Fruit fly (Drosophila melanogaster) whole organism, wandering third instar larva: ENCODE results near the gene CG13026.

Experiments used
- Abd-B ChIP-seq: fragments of >200 bp; optimal IDR thresholded peaks from 2 replicates; lab custom pipeline; 2017; ENCODE audit warnings: missing biosample characterization, missing genetic modification characterization
- CG32264 ChIP-seq: fragments of 200-800 bp; sonication (Bioruptor generic); optimal IDR thresholded peaks from 2 replicates; lab custom pipeline; 2016; ENCODE audit warnings: missing biosample characterization, missing genetic modification characterization
- CG9705 ChIP-seq: fragments of 200-800 bp; sonication (Bioruptor generic); optimal IDR thresholded peaks from 2 replicates; lab custom pipeline; 2018; ENCODE audit warnings: missing biosample characterization, mild to moderate bottlenecking, missing genetic modification characterization
- CrebA ChIP-seq: fragments of 200-800 bp; sonication (Bioruptor generic); optimal IDR thresholded peaks from 2 replicates; lab custom pipeline; 2016; ENCODE audit warnings: missing biosample characterization, mild to moderate bottlenecking, missing genetic modification characterization, borderline replicate concordance
- Dfd ChIP-seq: fragments of >200 bp; optimal IDR thresholded peaks from 2 replicates; lab custom pipeline; 2017; ENCODE audit warnings: missing biosample characterization, missing genetic modification characterization
- Dif ChIP-seq: fragments of 200-275, 200-300 bp; sonication (Bioruptor generic); optimal IDR thresholded peaks from 2 replicates; lab custom pipeline; 2018; ENCODE audit warnings: missing biosample characterization, missing genetic modification characterization; ENCODE audit not compliant: partially characterized antibody
- GATAd ChIP-seq: sonication (Bioruptor generic); optimal IDR thresholded peaks from 2 replicates; lab custom pipeline; 2016; ENCODE audit warnings: missing biosample characterization, missing genetic modification characterization
- HLH106 ChIP-seq: fragments of 200-800 bp; optimal IDR thresholded peaks from 3 replicates; lab custom pipeline; 2019; ENCODE audit warnings: missing biosample characterization, mild to moderate bottlenecking, missing genetic modification characterization, moderate library complexity
- Hnf4 ChIP-seq: fragments of 200-800 bp; sonication (Bioruptor generic); optimal IDR thresholded peaks from 2 replicates; lab custom pipeline; 2016; ENCODE audit warnings: missing biosample characterization, mild to moderate bottlenecking, missing genetic modification characterization
- Hr78 ChIP-seq: fragments of >200 bp; optimal IDR thresholded peaks from 2 replicates; lab custom pipeline; 2017; ENCODE audit warnings: missing biosample characterization, missing genetic modification characterization
- Hr83 ChIP-seq: fragments of 200-300 bp; sonication (Bioruptor generic); optimal IDR thresholded peaks from 2 replicates; lab custom pipeline; 2016; ENCODE audit warnings: missing biosample characterization, mild to moderate bottlenecking, missing genetic modification characterization, moderate library complexity; ENCODE audit not compliant: poor library complexity, severe bottlenecking
- Jra ChIP-seq: sonication (Bioruptor generic); optimal IDR thresholded peaks from 2 replicates; lab custom pipeline; 2016; ENCODE audit warnings: missing biosample characterization, missing genetic modification characterization
- Mio ChIP-seq: sonication (Bioruptor generic); optimal IDR thresholded peaks from 2 replicates; lab custom pipeline; 2016; ENCODE audit warnings: missing biosample characterization, missing genetic modification characterization
- Myc ChIP-seq: fragments of >200 bp; optimal IDR thresholded peaks from 2 replicates; lab custom pipeline; 2017
- N ChIP-seq: fragments of >200 bp; optimal IDR thresholded peaks from 2 replicates; lab custom pipeline; 2018; ENCODE audit warnings: missing biosample characterization, missing external identifiers, missing genetic modification characterization
- OdsH ChIP-seq: fragments of 200-800 bp; sonication (Bioruptor generic); optimal IDR thresholded peaks from 2 replicates; lab custom pipeline; 2016; ENCODE audit warnings: missing biosample characterization, mild to moderate bottlenecking, missing genetic modification characterization
- Rel ChIP-seq, 2 experiments: fragments of 200-800 bp; sonication (Bioruptor generic) in 1 of 2; optimal IDR thresholded peaks; 2 replicates in 1 of 2; 3 replicates in 1 of 2; lab custom pipeline; 2016 to 2019; ENCODE audit warnings: mild to moderate bottlenecking in 2 of 2, missing biosample characterization in 2 of 2, missing genetic modification characterization in 2 of 2, moderate library complexity in 1 of 2
- Sp1 ChIP-seq: fragments of 200-800 bp; sonication (Bioruptor generic); optimal IDR thresholded peaks from 3 replicates; lab custom pipeline; 2019; ENCODE audit warnings: missing biosample characterization, mild to moderate bottlenecking, missing genetic modification characterization, moderate library complexity
- Vsx2 ChIP-seq: fragments of 200-300, 225-300 bp; sonication (Bioruptor generic); optimal IDR thresholded peaks from 2 replicates; lab custom pipeline; 2018; ENCODE audit warnings: missing biosample characterization, missing genetic modification characterization; ENCODE audit not compliant: partially characterized antibody
- br ChIP-seq: fragments of 200-800 bp; sonication (Bioruptor generic); optimal IDR thresholded peaks from 2 replicates; lab custom pipeline; 2016; ENCODE audit warnings: missing biosample characterization, missing genetic modification characterization
- brk ChIP-seq: fragments of 200-800 bp; sonication (Bioruptor generic); optimal IDR thresholded peaks from 2 replicates; lab custom pipeline; 2016; ENCODE audit warnings: missing biosample characterization, mild to moderate bottlenecking, missing genetic modification characterization
- dl ChIP-seq, 2 experiments: fragments of 175-275, 200-275 bp in 1 of 2; fragments of 200-275 bp in 1 of 2; sonication (Bioruptor generic); optimal IDR thresholded peaks; lab custom pipeline; 2018; ENCODE audit warnings: mild to moderate bottlenecking in 2 of 2, missing biosample characterization in 2 of 2, missing genetic modification characterization in 2 of 2, moderate library complexity in 2 of 2; ENCODE audit not compliant: partially characterized antibody in 2 of 2, insufficient read depth in 1 of 2
- dmrt93B ChIP-seq: fragments of 200-800 bp; sonication (Bioruptor generic); optimal IDR thresholded peaks from 2 replicates; lab custom pipeline; 2018; ENCODE audit warnings: missing biosample characterization, mild to moderate bottlenecking, missing genetic modification characterization
- dsf ChIP-seq: sonication (Bioruptor generic); optimal IDR thresholded peaks from 2 replicates; lab custom pipeline; 2016; ENCODE audit warnings: missing biosample characterization, missing genetic modification characterization, borderline replicate concordance
- ey ChIP-seq: fragments of 200-800 bp; sonication (Bioruptor generic); optimal IDR thresholded peaks from 2 replicates; lab custom pipeline; 2016; ENCODE audit warnings: missing biosample characterization, missing genetic modification characterization
- foxo ChIP-seq, 2 experiments: fragments of 200-800 bp; sonication (Bioruptor generic); optimal IDR thresholded peaks; 2 replicates in 1 of 2; 3 replicates in 1 of 2; lab custom pipeline; 2016 to 2017; ENCODE audit warnings: missing biosample characterization in 2 of 2, missing genetic modification characterization in 2 of 2
- fru ChIP-seq: fragments of 200-800 bp; sonication (Bioruptor generic); optimal IDR thresholded peaks from 3 replicates; lab custom pipeline; 2016; ENCODE audit warnings: missing biosample characterization, mild to moderate bottlenecking, missing genetic modification characterization
- h ChIP-seq: fragments of 200-800 bp; sonication (Bioruptor generic); optimal IDR thresholded peaks from 3 replicates; lab custom pipeline; 2016; ENCODE audit warnings: missing biosample characterization, mild to moderate bottlenecking, missing genetic modification characterization
- jim ChIP-seq: fragments of 175-275, 200-325 bp; sonication (Bioruptor generic); optimal IDR thresholded peaks from 2 replicates; lab custom pipeline; 2016; ENCODE audit warnings: missing biosample characterization, mild to moderate bottlenecking, missing genetic modification characterization
- lola ChIP-seq: fragments of >200 bp; optimal IDR thresholded peaks from 2 replicates; lab custom pipeline; 2017; ENCODE audit warnings: missing biosample characterization, missing genetic modification characterization
- pan ChIP-seq: fragments of >200 bp; optimal IDR thresholded peaks from 2 replicates; lab custom pipeline; 2017
- psq ChIP-seq: fragments of 200-800 bp; sonication (Bioruptor generic); optimal IDR thresholded peaks from 3 replicates; lab custom pipeline; 2017; ENCODE audit warnings: missing biosample characterization, mild to moderate bottlenecking, missing genetic modification characterization, moderate library complexity
- rgr ChIP-seq: fragments of 200-800 bp; sonication (Bioruptor generic); optimal IDR thresholded peaks from 3 replicates; lab custom pipeline; 2016; ENCODE audit warnings: missing biosample characterization, mild to moderate bottlenecking, missing genetic modification characterization
- sage ChIP-seq: fragments of 200-800 bp; sonication (Bioruptor generic); optimal IDR thresholded peaks from 2 replicates; lab custom pipeline; 2016; ENCODE audit warnings: missing biosample characterization, mild to moderate bottlenecking, missing genetic modification characterization
- sv ChIP-seq: fragments of 200-800 bp; sonication (Bioruptor generic); optimal IDR thresholded peaks from 3 replicates; lab custom pipeline; 2016; ENCODE audit warnings: missing biosample characterization, missing genetic modification characterization
- tai ChIP-seq: sonication (Bioruptor generic); optimal IDR thresholded peaks from 2 replicates; lab custom pipeline; 2016; ENCODE audit warnings: missing biosample characterization, missing genetic modification characterization
- usp ChIP-seq: fragments of >200 bp; optimal IDR thresholded peaks from 2 replicates; lab custom pipeline; 2017; ENCODE audit warnings: missing biosample characterization, missing genetic modification characterization
- woc ChIP-seq: sonication (Bioruptor generic); optimal IDR thresholded peaks from 2 replicates; lab custom pipeline; 2016; ENCODE audit warnings: missing biosample characterization, mild to moderate bottlenecking, missing genetic modification characterization

CG13026 gene

dm6 chr3L:16710258-16711020, 15.5 kb downstream of the CG13026 start:
- TF ChIP-seq OdsH (GFP tag; lab: Kevin White, UChicago): peak; percentile 21
- TF ChIP-seq Mio: no peak
- TF ChIP-seq lola: no peak
- no peak for TF ChIP-seq usp (GFP tag; lab: Kevin White, UChicago)
- no peak for TF ChIP-seq Dif (GFP tag; lab: Kevin White, UChicago)
- TF ChIP-seq woc (GFP tag; lab: Kevin White, UChicago): no peak
- TF ChIP-seq fru (GFP tag; lab: Kevin White, UChicago): peak; percentile 24
- TF ChIP-seq Hnf4 (GFP tag; lab: Kevin White, UChicago): no peak
- TF ChIP-seq dsf (GFP tag; lab: Kevin White, UChicago): no peak
- TF ChIP-seq GATAd (GFP tag; lab: Kevin White, UChicago): no peak
- no peak for TF ChIP-seq Dfd (GFP tag; lab: Kevin White, UChicago)
- TF ChIP-seq Vsx2 (GFP tag; lab: Kevin White, UChicago): no peak
- peak; percentile 17 for TF ChIP-seq h (GFP tag; lab: Kevin White, UChicago)
- no peak for TF ChIP-seq jim (GFP tag; lab: Kevin White, UChicago)
- no peak for TF ChIP-seq Hr78 (GFP tag; lab: Kevin White, UChicago)
- peak; percentile 24 for TF ChIP-seq psq (GFP tag; lab: Kevin White, UChicago)
- TF ChIP-seq CG32264 (GFP tag; lab: Kevin White, UChicago): no peak
- TF ChIP-seq dmrt93B (GFP tag; lab: Kevin White, UChicago): peak; percentile 24
- TF ChIP-seq ey: peak; percentile 17
- peak; percentile 27 for TF ChIP-seq rgr (GFP tag; lab: Kevin White, UChicago)
- TF ChIP-seq Hr83: no peak
- no peak for TF ChIP-seq Rel (GFP tag; optimal IDR thresholded peaks at IDR 0.05; lab: Kevin White, UChicago)
- TF ChIP-seq Rel (tag; optimal IDR thresholded peaks at IDR 0.05; lab: Kevin White, UChicago): no peak
- no peak for TF ChIP-seq Myc (lab: Kevin White, UChicago)
- no peak for TF ChIP-seq Abd-B (GFP tag; lab: Kevin White, UChicago)
- peak; percentile 71 for TF ChIP-seq HLH106
- no peak for TF ChIP-seq dl (GFP tag; optimal IDR thresholded peaks at IDR 0.05; lab: Kevin White, UChicago; ENCODE audit: insufficient read depth in 1 of 2, partially characterized antibody in 2 of 2)
- TF ChIP-seq Sp1: peak; percentile 48
- no peak for TF ChIP-seq sv
- no peak for TF ChIP-seq brk (GFP tag; lab: Kevin White, UChicago)
- TF ChIP-seq foxo (GFP tag; optimal IDR thresholded peaks at IDR 0.05; lab: Kevin White, UChicago): peak in 1 of 2 experiments; percentile 65
- TF ChIP-seq sage (GFP tag; lab: Kevin White, UChicago): no peak
- TF ChIP-seq Jra (GFP tag; lab: Kevin White, UChicago): no peak
- TF ChIP-seq tai (GFP tag; lab: Kevin White, UChicago): no peak
- TF ChIP-seq CG9705 (GFP tag; lab: Kevin White, UChicago): peak; percentile 4

- peak; percentile 40 for TF ChIP-seq jim (GFP tag; lab: Kevin White, UChicago)
- peak; percentile 1 for TF ChIP-seq OdsH (GFP tag; lab: Kevin White, UChicago)
- no peak for TF ChIP-seq Rel (GFP tag; optimal IDR thresholded peaks at IDR 0.05; lab: Kevin White, UChicago)
- no peak for TF ChIP-seq Rel (tag; optimal IDR thresholded peaks at IDR 0.05; lab: Kevin White, UChicago)
- TF ChIP-seq Sp1: no peak
- TF ChIP-seq woc (GFP tag; lab: Kevin White, UChicago): peak; percentile 16
- TF ChIP-seq br: no peak
- TF ChIP-seq h (GFP tag; lab: Kevin White, UChicago): no peak
- TF ChIP-seq CrebA (GFP tag; lab: Kevin White, UChicago): no peak
- TF ChIP-seq foxo (GFP tag; optimal IDR thresholded peaks at IDR 0.05; lab: Kevin White, UChicago): no peak
- no peak for TF ChIP-seq Mio
- no peak for TF ChIP-seq usp (GFP tag; lab: Kevin White, UChicago)
- no peak for TF ChIP-seq pan (lab: Kevin White, UChicago)
- TF ChIP-seq CG32264 (GFP tag; lab: Kevin White, UChicago): no peak
- TF ChIP-seq tai (GFP tag; lab: Kevin White, UChicago): no peak
- TF ChIP-seq sage (GFP tag; lab: Kevin White, UChicago): peak; percentile 13
- TF ChIP-seq ey: no peak
- no peak for TF ChIP-seq Hr83
- no peak for TF ChIP-seq Dif (GFP tag; lab: Kevin White, UChicago)
- TF ChIP-seq Jra (GFP tag; lab: Kevin White, UChicago): no peak
- TF ChIP-seq dl (GFP tag; optimal IDR thresholded peaks at IDR 0.05; lab: Kevin White, UChicago; ENCODE audit: insufficient read depth in 1 of 2, partially characterized antibody in 2 of 2): no peak
- TF ChIP-seq GATAd (GFP tag; lab: Kevin White, UChicago): no peak
- TF ChIP-seq Myc (lab: Kevin White, UChicago): no peak
- no peak for TF ChIP-seq dsf (GFP tag; lab: Kevin White, UChicago)
- peak; percentile 43 for TF ChIP-seq HLH106
- TF ChIP-seq brk (GFP tag; lab: Kevin White, UChicago): peak; percentile 10
- no peak for TF ChIP-seq dmrt93B (GFP tag; lab: Kevin White, UChicago)
- no peak for TF ChIP-seq Vsx2 (GFP tag; lab: Kevin White, UChicago)
- TF ChIP-seq sv: no peak
- no peak for TF ChIP-seq N (GFP tag; lab: Kevin White, UChicago)
- TF ChIP-seq psq (GFP tag; lab: Kevin White, UChicago): no peak
- no peak for TF ChIP-seq Hr78 (GFP tag; lab: Kevin White, UChicago)
- no peak for TF ChIP-seq fru (GFP tag; lab: Kevin White, UChicago)
- TF ChIP-seq CG9705 (GFP tag; lab: Kevin White, UChicago): no peak
- TF ChIP-seq rgr (GFP tag; lab: Kevin White, UChicago): peak; percentile 22
- TF ChIP-seq lola: no peak
- peak; percentile 48 for TF ChIP-seq Hnf4 (GFP tag; lab: Kevin White, UChicago)
- TF ChIP-seq Abd-B (GFP tag; lab: Kevin White, UChicago): no peak
- TF ChIP-seq Dfd (GFP tag; lab: Kevin White, UChicago): no peak
Measured at dm6 chr3L:16709673-16710257, 16.2 kb downstream of the CG13026 start.
